Worm (Caenorhabditis elegans): Measurements from ENCODE around the gene F58B3.6.
A peak's percentile ranks its signal among the peaks of the same experiment; 100 is the strongest.

F58B3.6 gene

DNA sequence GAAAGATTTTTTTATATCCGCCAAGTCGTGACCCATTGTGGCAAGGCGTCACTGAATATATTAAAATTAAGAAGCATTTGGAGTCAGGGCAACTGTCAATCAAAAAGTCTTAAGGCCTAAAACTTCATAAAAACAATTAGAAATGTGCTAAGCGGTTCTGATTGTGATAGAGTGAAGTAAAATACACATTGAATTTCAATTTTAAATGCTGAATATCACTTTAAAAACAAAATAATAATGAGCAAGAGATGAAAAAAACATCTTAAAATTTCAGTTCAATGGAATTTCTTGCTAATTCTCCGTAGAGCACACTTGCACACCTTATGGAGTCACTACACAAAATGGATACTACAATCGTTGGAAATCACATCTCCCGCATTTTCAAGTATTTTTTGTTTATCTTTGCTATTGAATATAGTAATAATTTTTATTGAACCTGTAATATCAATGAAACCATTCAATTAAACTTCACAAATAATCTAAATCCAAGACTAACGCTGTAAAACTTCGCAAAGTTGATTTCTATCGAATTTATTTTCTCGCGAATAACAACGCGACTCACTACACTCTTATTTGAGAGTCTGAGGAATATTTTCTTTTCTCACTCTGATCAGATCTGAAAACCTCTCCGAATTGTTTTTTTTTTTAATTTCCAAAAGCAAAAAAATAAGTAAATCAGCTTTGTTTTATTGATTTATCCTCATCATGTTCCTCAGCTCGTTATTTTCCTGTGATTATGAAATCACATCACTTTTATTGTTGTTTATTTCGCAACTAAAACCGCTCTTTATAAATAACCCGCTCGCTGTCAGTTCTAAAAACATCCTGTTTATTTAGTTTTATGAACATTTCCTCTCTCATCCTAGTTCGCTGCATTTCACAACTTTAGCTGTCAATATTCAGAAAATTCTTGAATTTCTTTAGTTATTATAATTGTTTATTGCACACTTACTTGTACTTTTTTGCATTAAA is 725 bp upstream of the F58B3.6 start, which contains the start of gene mars-1:
Gene mars-1 (minus strand): TSS at position 51 of the 972 bp plus-strand sequence.
- TF ChIP-seq fos-1 (tag; optimal IDR thresholded peaks at IDR 0.05) (no peak), cey-2 (tag; optimal IDR thresholded peaks at IDR 0.05; ENCODE audit: borderline replicate concordance, insufficient read depth) (no peak), set-16 (GFP tag; IDR thresholded peaks at IDR 0.05) (no peak), daf-16 (GFP tag; optimal IDR thresholded peaks at IDR 0.05) (peak in 1 of 2 experiments; percentile 50), daf-16 (tag; optimal IDR thresholded peaks at IDR 0.05) (peak; percentile 55), lin-39 (tag; optimal IDR thresholded peaks at IDR 0.05) (no peak), ceh-32 (tag; optimal IDR thresholded peaks at IDR 0.05; ENCODE audit: poor library complexity) (no peak), mxl-3 (GFP tag; optimal IDR thresholded peaks at IDR 0.05) (peak; percentile 52), ceh-82 (tag; optimal IDR thresholded peaks at IDR 0.05) (no peak), saeg-2 (GFP tag; IDR thresholded peaks at IDR 0.05) (no peak), T26A8.4 (GFP tag; IDR thresholded peaks at IDR 0.05) (no peak), T20F7.1 (GFP tag; optimal IDR thresholded peaks at IDR 0.05) (peak; percentile 81), F26F4.8 (GFP tag; conservative IDR thresholded peaks at IDR 0.05) (no peak), lin-38 (GFP tag; IDR thresholded peaks at IDR 0.05) (peak; percentile 96), nhr-10 (tag; optimal IDR thresholded peaks at IDR 0.05) (no peak), spr-3 (GFP tag; optimal IDR thresholded peaks at IDR 0.05) (no peak), ceh-20 (GFP tag; IDR thresholded peaks at IDR 0.05) (no peak), attf-4 (tag; optimal IDR thresholded peaks at IDR 0.05) (no peak), ama-1 (optimal IDR thresholded peaks at IDR 0.05) (no peak), nhr-41 (GFP tag; IDR thresholded peaks at IDR 0.05) (no peak), vab-7 (GFP tag; IDR thresholded peaks at IDR 0.05) (no peak), snpc-1.2 (GFP tag; IDR thresholded peaks at IDR 0.05) (no peak), pqm-1 (tag; optimal IDR thresholded peaks at IDR 0.05) (no peak), rbr-2 (tag; optimal IDR thresholded peaks at IDR 0.05) (peak; percentile 62), ces-1 (GFP tag; optimal IDR thresholded peaks at IDR 0.05) (no peak), duxl-1 (tag; optimal IDR thresholded peaks at IDR 0.05; ENCODE audit: poor library complexity) (no peak), nhr-102 (tag; optimal IDR thresholded peaks at IDR 0.05) (no peak), D1046.2 (GFP tag; IDR thresholded peaks at IDR 0.05) (no peak), madf-5 (GFP tag; IDR thresholded peaks at IDR 0.05) (no peak), lsy-2 (tag; optimal IDR thresholded peaks at IDR 0.05) (peak; percentile 12 to 80), spr-1 (tag; optimal IDR thresholded peaks at IDR 0.05) (no peak), mep-1 (tag; optimal IDR thresholded peaks at IDR 0.05) (peak; percentile 78), dmd-8 (GFP tag; IDR thresholded peaks at IDR 0.05) (no peak), hif-1 (tag; optimal IDR thresholded peaks at IDR 0.05) (peak in 1 of 2 experiments; percentile 74), unc-130 (GFP tag; optimal IDR thresholded peaks at IDR 0.05) (peak; percentile 50), aly-2 (tag; optimal IDR thresholded peaks at IDR 0.05) (no peak), php-3 (GFP tag; IDR thresholded peaks at IDR 0.05) (no peak), pha-4 (GFP tag; IDR thresholded peaks at IDR 0.05) (no peak), pha-4 (tag; optimal IDR thresholded peaks at IDR 0.05) (no peak), nhr-111 (GFP tag; optimal IDR thresholded peaks at IDR 0.05) (no peak), nhr-48 (tag; optimal IDR thresholded peaks at IDR 0.05) (no peak), lir-3 (tag; optimal IDR thresholded peaks at IDR 0.05) (no peak), ctbp-1 (GFP tag; IDR thresholded peaks at IDR 0.05) (no peak), nhr-77 (tag; optimal IDR thresholded peaks at IDR 0.05) (no peak), zfp-2 (tag; optimal IDR thresholded peaks at IDR 0.05) (no peak), daf-8 (GFP tag; IDR thresholded peaks at IDR 0.05) (no peak), jun-1 (tag; optimal IDR thresholded peaks at IDR 0.05) (no peak), F37D6.2 (tag; optimal IDR thresholded peaks at IDR 0.05) (peak; percentile 33), zip-2 (tag; optimal IDR thresholded peaks at IDR 0.05) (no peak), nhr-25 (tag; optimal IDR thresholded peaks at IDR 0.05; ENCODE audit: borderline replicate concordance, insufficient read depth) (no peak)
